Fruit fly (Drosophila melanogaster) whole organism, prepupa: ENCODE measurements around the gene Brf.
A peak's percentile ranks its signal among the peaks of the same experiment; 100 is the strongest.

Experiments used
- Blimp-1 ChIP-seq: fragments of 200-800 bp; sonication (Bioruptor generic); optimal IDR thresholded peaks from 3 replicates; lab custom pipeline; 2017; ENCODE audit warnings: missing biosample characterization, missing genetic modification characterization, mild to moderate bottlenecking, moderate library complexity, missing genetic modification reagents
- CG10669 ChIP-seq: fragments of 200-800 bp; sonication (Bioruptor generic); optimal IDR thresholded peaks from 3 replicates; lab custom pipeline; 2018; ENCODE audit warnings: missing biosample characterization, mild to moderate bottlenecking, missing genetic modification characterization, moderate library complexity
- CG11294 ChIP-seq: fragments of 200-800 bp; sonication (Bioruptor generic); IDR thresholded peaks from 2 replicates; pipeline ENCODE4 v1.3.6; 2022; ENCODE audit warnings: missing biosample characterization, missing genetic modification characterization
- CG11762 ChIP-seq: fragments of 200-800 bp; sonication (Bioruptor generic); optimal IDR thresholded peaks from 3 replicates; lab custom pipeline; 2016; ENCODE audit warnings: missing biosample characterization, missing genetic modification characterization; ENCODE audit not compliant: insufficient read depth
- CG11902 ChIP-seq: fragments of 200-800 bp; sonication (Bioruptor generic); optimal IDR thresholded peaks from 3 replicates; lab custom pipeline; 2016; ENCODE audit warnings: missing biosample characterization, missing genetic modification characterization
- CG15336 ChIP-seq: fragments of 200-800 bp; sonication (Bioruptor generic); IDR thresholded peaks from 2 replicates; pipeline ENCODE4 v1.3.6; 2022; ENCODE audit warnings: missing biosample characterization, missing genetic modification characterization
- CG1621 ChIP-seq: fragments of 200-800 bp; sonication (Bioruptor generic); optimal IDR thresholded peaks from 3 replicates; lab custom pipeline; 2018; ENCODE audit warnings: missing biosample characterization, mild to moderate bottlenecking, missing genetic modification characterization
- CG16779 ChIP-seq: fragments of 200-800 bp; sonication (Bioruptor generic); optimal IDR thresholded peaks from 3 replicates; lab custom pipeline; 2017; ENCODE audit warnings: missing biosample characterization, mild to moderate bottlenecking, missing genetic modification characterization
- CG3032 ChIP-seq: fragments of 200-800 bp; optimal IDR thresholded peaks from 2 replicates; lab custom pipeline; 2019; ENCODE audit warnings: missing biosample characterization, mild to moderate bottlenecking, missing genetic modification characterization, moderate library complexity
- CG31627 ChIP-seq: fragments of 200-800 bp; sonication (Bioruptor generic); optimal IDR thresholded peaks from 3 replicates; lab custom pipeline; 2016; ENCODE audit warnings: missing biosample characterization, missing genetic modification characterization
- CG3919 ChIP-seq: fragments of 200-800 bp; sonication (Bioruptor generic); optimal IDR thresholded peaks from 3 replicates; lab custom pipeline; 2016; ENCODE audit warnings: missing biosample characterization, missing genetic modification characterization
- CG6163 ChIP-seq: fragments of 200-800 bp; sonication (Bioruptor generic); IDR thresholded peaks from 3 replicates; pipeline ENCODE4 v1.3.6; 2022; ENCODE audit warnings: missing biosample characterization, missing genetic modification characterization
- CG6276 ChIP-seq: fragments of 200-800 bp; sonication (Bioruptor generic); optimal IDR thresholded peaks from 2 replicates; lab custom pipeline; 2017; ENCODE audit warnings: missing biosample characterization, mild to moderate bottlenecking, missing genetic modification characterization
- CG6792 ChIP-seq: fragments of 200-800 bp; sonication (Bioruptor generic); optimal IDR thresholded peaks from 3 replicates; lab custom pipeline; 2016; ENCODE audit warnings: missing biosample characterization, missing genetic modification characterization
- CG6808 ChIP-seq: fragments of 200-800 bp; sonication (Bioruptor generic); optimal IDR thresholded peaks from 3 replicates; lab custom pipeline; 2017; ENCODE audit warnings: missing biosample characterization, missing genetic modification characterization, mild to moderate bottlenecking, moderate library complexity, missing genetic modification reagents
- CG6854 ChIP-seq: fragments of 200-800 bp; sonication (Bioruptor generic); optimal IDR thresholded peaks from 2 replicates; lab custom pipeline; 2017; ENCODE audit warnings: missing biosample characterization, mild to moderate bottlenecking, missing genetic modification characterization
- CG7368 ChIP-seq: fragments of 200-800 bp; sonication (Bioruptor generic); optimal IDR thresholded peaks from 3 replicates; lab custom pipeline; 2016; ENCODE audit warnings: missing biosample characterization, missing genetic modification characterization
- CG8119 ChIP-seq: fragments of 200-800 bp; sonication (Bioruptor generic); IDR thresholded peaks from 3 replicates; pipeline ENCODE4 v1.3.6; 2022; ENCODE audit warnings: missing biosample characterization, missing genetic modification characterization
- CG8632 ChIP-seq: fragments of 200-800 bp; sonication (Bioruptor generic); optimal IDR thresholded peaks from 3 replicates; lab custom pipeline; 2016; ENCODE audit warnings: missing biosample characterization, missing genetic modification characterization
- Eip75B ChIP-seq: fragments of 200-800 bp; sonication (Bioruptor generic); optimal IDR thresholded peaks from 3 replicates; lab custom pipeline; 2016; ENCODE audit warnings: missing biosample characterization, missing genetic modification characterization
- Eip78C ChIP-seq: fragments of 200-800 bp; sonication (Bioruptor generic); peaks from one replicate; lab custom pipeline; 2016; ENCODE audit warnings: missing biosample characterization, missing genetic modification characterization
- Ets96B ChIP-seq: fragments of 200-800 bp; optimal IDR thresholded peaks from 2 replicates; lab custom pipeline; 2019; ENCODE audit warnings: missing biosample characterization, mild to moderate bottlenecking, missing genetic modification characterization, moderate library complexity
- Gug ChIP-seq: fragments of 200-800 bp; sonication (Bioruptor generic); IDR thresholded peaks from 2 replicates; pipeline ENCODE4 v1.3.6; 2022; ENCODE audit warnings: missing biosample characterization, missing genetic modification characterization
- Hr4 ChIP-seq: fragments of 200-800 bp; sonication (Bioruptor generic); optimal IDR thresholded peaks from 3 replicates; lab custom pipeline; 2016; ENCODE audit warnings: missing biosample characterization, missing genetic modification characterization
- Lpt ChIP-seq: fragments of 200-800 bp; sonication (Bioruptor generic); optimal IDR thresholded peaks from 3 replicates; lab custom pipeline; 2016; ENCODE audit warnings: missing biosample characterization, missing genetic modification characterization
- Met ChIP-seq: fragments of 200-800 bp; sonication (Bioruptor generic); optimal IDR thresholded peaks from 3 replicates; lab custom pipeline; 2016; ENCODE audit warnings: missing biosample characterization, missing genetic modification characterization
- OdsH ChIP-seq: fragments of 200-800 bp; sonication (Bioruptor generic); optimal IDR thresholded peaks from 3 replicates; lab custom pipeline; 2016; ENCODE audit warnings: missing biosample characterization, missing genetic modification characterization
- Sox102F ChIP-seq: fragments of 200-800 bp; sonication (Bioruptor generic); optimal IDR thresholded peaks from 2 replicates; lab custom pipeline; 2016; ENCODE audit warnings: missing biosample characterization, mild to moderate bottlenecking, missing genetic modification characterization
- Sox14 ChIP-seq: fragments of 200-800 bp; sonication (Bioruptor generic); optimal IDR thresholded peaks from 3 replicates; lab custom pipeline; 2016; ENCODE audit warnings: missing biosample characterization, missing genetic modification characterization
- Sox15 ChIP-seq: fragments of 200-800 bp; sonication (Bioruptor generic); optimal IDR thresholded peaks from 3 replicates; lab custom pipeline; 2016; ENCODE audit warnings: missing biosample characterization, missing genetic modification characterization
- achi ChIP-seq: fragments of 200-800 bp; sonication (Bioruptor generic); optimal IDR thresholded peaks from 3 replicates; lab custom pipeline; 2016; ENCODE audit warnings: missing biosample characterization, missing genetic modification characterization
- acj6 ChIP-seq: fragments of 200-800 bp; sonication (Bioruptor generic); optimal IDR thresholded peaks from 3 replicates; lab custom pipeline; 2016; ENCODE audit warnings: missing biosample characterization, missing genetic modification characterization
- cyc ChIP-seq: fragments of 200-800 bp; sonication (Bioruptor generic); optimal IDR thresholded peaks from 3 replicates; lab custom pipeline; 2016; ENCODE audit warnings: missing biosample characterization, missing genetic modification characterization
- dsx ChIP-seq: fragments of 200-800 bp; optimal IDR thresholded peaks from 3 replicates; lab custom pipeline; 2019; ENCODE audit warnings: missing biosample characterization, mild to moderate bottlenecking, missing genetic modification characterization, moderate library complexity; ENCODE audit not compliant: poor library complexity, severe bottlenecking
- eg ChIP-seq: fragments of 200-800 bp; sonication (Bioruptor generic); IDR thresholded peaks from 3 replicates; pipeline ENCODE4 v1.3.6; 2022; ENCODE audit warnings: missing biosample characterization, missing genetic modification characterization
- fd59A ChIP-seq: fragments of 200-800 bp; sonication (Bioruptor generic); optimal IDR thresholded peaks from 2 replicates; lab custom pipeline; 2017; ENCODE audit warnings: missing biosample characterization, mild to moderate bottlenecking, missing genetic modification characterization, missing genetic modification reagents
- fd85E ChIP-seq: fragments of 200-800 bp; sonication (Bioruptor generic); optimal IDR thresholded peaks from 3 replicates; lab custom pipeline; 2016; ENCODE audit warnings: missing biosample characterization, missing genetic modification characterization
- fkh ChIP-seq: fragments of 200-800 bp; sonication (Bioruptor generic); optimal IDR thresholded peaks from 3 replicates; lab custom pipeline; 2017; ENCODE audit warnings: missing biosample characterization, mild to moderate bottlenecking, missing genetic modification characterization, moderate library complexity
- lz ChIP-seq: fragments of 200-800 bp; sonication (Bioruptor generic); optimal IDR thresholded peaks from 3 replicates; lab custom pipeline; 2016; ENCODE audit warnings: missing biosample characterization, missing genetic modification characterization
- net ChIP-seq: fragments of 200-800 bp; sonication (Bioruptor generic); optimal IDR thresholded peaks from 3 replicates; lab custom pipeline; 2016; ENCODE audit warnings: missing biosample characterization, missing genetic modification characterization
- pdm3 ChIP-seq: fragments of 200-800 bp; sonication (Bioruptor generic); optimal IDR thresholded peaks from 3 replicates; lab custom pipeline; 2016; ENCODE audit warnings: missing biosample characterization, missing genetic modification characterization
- ss ChIP-seq, 2 experiments: fragments of 200-800 bp; sonication (Bioruptor generic); optimal IDR thresholded peaks; 2 replicates in 1 of 2; 3 replicates in 1 of 2; lab custom pipeline; 2017 to 2018; ENCODE audit warnings: mild to moderate bottlenecking in 2 of 2, missing biosample characterization in 2 of 2, missing genetic modification characterization in 2 of 2, moderate library complexity in 1 of 2
- svp ChIP-seq: fragments of 200-800 bp; sonication (Bioruptor generic); peaks from one replicate; lab custom pipeline; 2016; ENCODE audit warnings: missing biosample characterization, missing genetic modification characterization
- topi ChIP-seq: fragments of 200-800 bp; sonication (Bioruptor generic); optimal IDR thresholded peaks from 3 replicates; lab custom pipeline; 2016; ENCODE audit warnings: missing biosample characterization, missing genetic modification characterization
- vri ChIP-seq: fragments of 200-800 bp; sonication (Bioruptor generic); optimal IDR thresholded peaks from 3 replicates; lab custom pipeline; 2016; ENCODE audit warnings: missing biosample characterization, mild to moderate bottlenecking, missing genetic modification characterization

Gene Brf

DNA sequence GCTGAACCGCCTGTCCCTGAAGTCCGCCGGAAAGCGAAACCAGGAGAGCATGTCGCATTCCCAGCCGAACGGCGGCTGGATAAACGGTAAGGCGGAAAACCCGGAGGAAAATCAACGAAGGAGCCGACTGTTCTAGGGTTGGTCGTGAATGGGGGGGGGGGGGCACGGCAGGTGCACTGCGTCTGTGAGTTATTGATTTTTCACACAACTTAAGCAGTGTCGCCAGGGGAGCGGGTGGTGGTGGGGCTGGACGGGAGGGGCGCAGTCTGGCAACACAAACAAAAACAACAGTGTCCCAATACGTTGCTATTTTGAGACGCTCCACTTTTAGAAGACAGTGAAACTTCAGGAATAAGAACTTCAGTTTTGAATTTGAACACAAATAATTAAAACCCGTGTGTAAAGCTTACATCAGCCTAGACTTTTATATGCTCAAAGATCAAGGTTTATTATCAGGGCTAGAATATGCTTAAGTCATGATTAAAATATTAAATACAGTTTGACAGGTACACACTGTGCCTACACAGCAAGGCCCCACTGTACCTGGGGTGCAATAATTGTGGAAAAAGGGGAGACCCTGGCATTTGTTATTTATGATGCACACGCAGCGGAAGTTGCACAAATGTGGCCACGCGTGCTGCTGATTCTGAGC, 4.8 kb downstream of the Brf start (continued):
- TF ChIP-seq fd85E (GFP tag; lab: Kevin White, UChicago) (peak; percentile 52), achi (GFP tag; lab: Kevin White, UChicago) (peak; percentile 76), Ets96B (tag; lab: Kevin White, UChicago) (peak; percentile 73), CG11294 (GFP tag; lab: Robert Waterston, UW) (peak; percentile 74; the same call in 1 of the 2 replicates), eg (peak; percentile 92), CG8119 (GFP tag; lab: Robert Waterston, UW) (peak; percentile 90), CG16779 (tag; lab: Kevin White, UChicago) (peak; percentile 64), net (peak; percentile 64), topi (GFP tag; lab: Kevin White, UChicago) (peak; percentile 77), Sox102F (GFP tag; lab: Kevin White, UChicago) (peak; percentile 68), Met (GFP tag; lab: Kevin White, UChicago) (peak; percentile 71), CG11762 (GFP tag; lab: Kevin White, UChicago) (peak; percentile 71), pdm3 (GFP tag; lab: Kevin White, UChicago) (peak; percentile 77), dsx (GFP tag; lab: Kevin White, UChicago) (peak; percentile 58), CG6163 (GFP tag; lab: Robert Waterston, UW) (peak; percentile 89), fd59A (peak; percentile 58), Hr4 (GFP tag; lab: Kevin White, UChicago) (peak; percentile 84), CG6276 (GFP tag; lab: Kevin White, UChicago) (peak; percentile 79), CG1621 (peak; percentile 51), Gug (GFP tag; lab: Robert Waterston, UW) (peak; percentile 79), CG6792 (peak; percentile 75), CG7368 (GFP tag; lab: Kevin White, UChicago) (peak; percentile 63), CG3032 (peak; percentile 66), Lpt (peak; percentile 63), Blimp-1 (GFP tag; lab: Kevin White, UChicago) (peak; percentile 20), CG31627 (GFP tag; lab: Kevin White, UChicago) (peak; percentile 74), Eip75B (GFP tag; lab: Kevin White, UChicago) (peak; percentile 81), acj6 (peak; percentile 83)

DNA sequence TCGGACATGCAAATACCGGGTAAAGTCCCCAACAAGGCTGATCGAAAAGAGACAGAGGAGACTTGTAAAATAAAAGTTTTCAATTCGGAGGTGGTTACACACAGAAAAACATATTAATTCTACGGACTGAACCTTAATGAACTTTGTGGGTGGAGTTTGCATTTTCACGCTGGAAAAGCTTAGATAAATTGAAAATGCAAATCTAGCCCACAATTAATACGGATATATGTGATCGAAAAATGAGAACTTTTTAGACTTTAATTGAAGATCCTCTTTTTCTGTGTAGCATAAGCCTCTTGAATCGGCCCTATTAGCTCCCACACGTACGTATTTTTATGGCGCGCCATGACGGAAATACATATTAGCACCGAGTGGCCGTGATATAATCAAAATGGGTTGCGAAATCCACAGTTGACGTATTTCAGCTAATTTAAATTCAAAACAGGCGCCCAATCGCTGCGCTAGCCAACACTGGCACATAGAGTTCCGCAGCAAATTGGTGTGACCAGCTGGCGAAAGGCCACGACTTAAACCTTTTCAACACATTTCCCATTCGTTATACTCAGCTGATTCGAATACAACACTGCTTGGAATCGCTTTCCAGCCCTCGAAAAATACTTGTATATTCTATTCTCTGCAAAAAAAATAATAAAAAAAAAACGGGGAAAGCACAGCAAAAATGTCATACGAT, 5.7 kb downstream of the Brf start:
- TF ChIP-seq CG11294 (GFP tag; lab: Robert Waterston, UW) (peak; percentile 11; the same call in 1 of the 2 replicates), topi (GFP tag; lab: Kevin White, UChicago) (peak; percentile 51), CG6854 (no peak), CG11762 (GFP tag; lab: Kevin White, UChicago) (no peak), CG6808 (GFP tag; lab: Kevin White, UChicago) (peak; percentile 19), pdm3 (GFP tag; lab: Kevin White, UChicago) (peak; percentile 32), svp (GFP tag; lab: Kevin White, UChicago) (peak; percentile 79), lz (GFP tag; lab: Kevin White, UChicago) (peak; percentile 72), fd59A (no peak), CG3919 (GFP tag; lab: Kevin White, UChicago) (peak; percentile 67), vri (GFP tag; lab: Kevin White, UChicago) (peak; percentile 59), fkh (GFP tag; lab: Kevin White, UChicago) (peak; percentile 42), CG11902 (GFP tag; lab: Kevin White, UChicago) (no peak), Sox15 (GFP tag; lab: Kevin White, UChicago) (no peak), Eip75B (GFP tag; lab: Kevin White, UChicago) (peak; percentile 33), dsx (GFP tag; lab: Kevin White, UChicago) (peak; percentile 30), CG6163 (GFP tag; lab: Robert Waterston, UW) (peak; percentile 58), CG8632 (no peak), cyc (peak; percentile 62), Eip78C (GFP tag; lab: Kevin White, UChicago) (peak; percentile 74), CG16779 (tag; lab: Kevin White, UChicago) (no peak), CG1621 (peak; percentile 51), Lpt (no peak), CG15336 (GFP tag; lab: Robert Waterston, UW) (peak; percentile 8; the same call in 1 of the 2 replicates), ss (GFP tag; optimal IDR thresholded peaks at IDR 0.05; lab: Kevin White, UChicago) (peak in 1 of 2 experiments; percentile 44), OdsH (GFP tag; lab: Kevin White, UChicago) (peak; percentile 2), CG10669 (GFP tag; lab: Kevin White, UChicago) (peak; percentile 21), Hr4 (GFP tag; lab: Kevin White, UChicago) (no peak), CG7368 (GFP tag; lab: Kevin White, UChicago) (peak; percentile 47), Sox14 (GFP tag; lab: Kevin White, UChicago) (peak; percentile 38), net (peak; percentile 62), CG31627 (GFP tag; lab: Kevin White, UChicago) (peak; percentile 59)
